Fruit fly (Drosophila melanogaster): ENCODE measurements around the gene t-cup.

t-cup gene

dm6 chr2L:12542018-12542417, 44.9 kb upstream of the t-cup start (continued):
- TF ChIP-seq CHES-1-like (GFP tag; optimal IDR thresholded peaks at IDR 0.05) (peak; percentile 2), Deaf1 (tag; optimal IDR thresholded peaks at IDR 0.05) (peak; percentile 49), CG17186 (GFP tag; optimal IDR thresholded peaks at IDR 0.05) (no peak), CG17385 (GFP tag; optimal IDR thresholded peaks at IDR 0.05) (peak; percentile 38), nom (GFP tag; optimal IDR thresholded peaks at IDR 0.05) (no peak), prd (optimal IDR thresholded peaks at IDR 0.05) (no peak), prd (GFP tag; IDR thresholded peaks at IDR 0.05) (no peak), trem (tag; optimal IDR thresholded peaks at IDR 0.05) (no peak), CG12942 (GFP tag; optimal IDR thresholded peaks at IDR 0.05) (no peak), HLH3B (GFP tag; IDR thresholded peaks at IDR 0.05) (no peak), pum (GFP tag; optimal IDR thresholded peaks at IDR 0.05) (no peak), CG15269 (tag; optimal IDR thresholded peaks at IDR 0.05) (peak; percentile 62), CG12071 (GFP tag; optimal IDR thresholded peaks at IDR 0.05) (no peak), insv (GFP tag; optimal IDR thresholded peaks at IDR 0.05) (no peak), croc (GFP tag; conservative IDR thresholded peaks at IDR 0.05) (no peak), CG1603 (tag; optimal IDR thresholded peaks at IDR 0.05) (no peak), CG11560 (tag; IDR thresholded peaks at IDR 0.05) (peak; percentile 51; the same call in 1 of the 3 replicates), bsh (GFP tag; optimal IDR thresholded peaks at IDR 0.05) (no peak), ci (GFP tag; IDR thresholded peaks at IDR 0.05) (no peak), NfI (GFP tag; optimal IDR thresholded peaks at IDR 0.05) (peak; percentile 22), CG16815 (GFP tag; optimal IDR thresholded peaks at IDR 0.05) (peak; percentile 48), oc (tag; optimal IDR thresholded peaks at IDR 0.05) (no peak), CG7963 (GFP tag; IDR thresholded peaks at IDR 0.05; ENCODE audit: partially characterized antibody) (no peak), sc (optimal IDR thresholded peaks at IDR 0.05) (no peak), sc (GFP tag; optimal IDR thresholded peaks at IDR 0.05) (no peak), klu (GFP tag; IDR thresholded peaks at IDR 0.05) (no peak; the same call in 1 of the 2 replicates), Jarid2 (GFP tag; optimal IDR thresholded peaks at IDR 0.05) (no peak), CG10274 (GFP tag; optimal IDR thresholded peaks at IDR 0.05) (no peak), pho (GFP tag; optimal IDR thresholded peaks at IDR 0.05) (peak; percentile 24), Sox100B (GFP tag; optimal IDR thresholded peaks at IDR 0.05) (no peak), hkb (optimal IDR thresholded peaks at IDR 0.05) (no peak), hkb (GFP tag; IDR thresholded peaks at IDR 0.05) (no peak), mam (GFP tag; optimal IDR thresholded peaks at IDR 0.05) (peak; percentile 49), Oaz (GFP tag; IDR thresholded peaks at IDR 0.05) (no peak), CG2889 (GFP tag; IDR thresholded peaks at IDR 0.05) (no peak), CG1647 (GFP tag; optimal IDR thresholded peaks at IDR 0.05) (no peak), luna (GFP tag; optimal IDR thresholded peaks at IDR 0.05) (no peak), ato (GFP tag; IDR thresholded peaks at IDR 0.05; ENCODE audit: partially characterized antibody) (no peak), CG13775 (GFP tag; optimal IDR thresholded peaks at IDR 0.05) (peak; percentile 61), CG8388 (GFP tag; optimal IDR thresholded peaks at IDR 0.05) (no peak), Scr (GFP tag; IDR thresholded peaks at IDR 0.05; ENCODE audit: partially characterized antibody) (no peak), kay (GFP tag; optimal IDR thresholded peaks at IDR 0.05) (no peak), CG8924 (tag; optimal IDR thresholded peaks at IDR 0.05) (peak; percentile 30), CG18599 (GFP tag; optimal IDR thresholded peaks at IDR 0.05) (peak; percentile 76), gro (GFP tag; optimal IDR thresholded peaks at IDR 0.05) (no peak), zf30C (GFP tag; optimal IDR thresholded peaks at IDR 0.05) (no peak), NK7.1 (GFP tag; optimal IDR thresholded peaks at IDR 0.05) (no peak), Fer1 (GFP tag; optimal IDR thresholded peaks at IDR 0.05) (peak; percentile 58), GATAe (GFP tag; conservative IDR thresholded peaks at IDR 0.05) (no peak), CG15514 (GFP tag; optimal IDR thresholded peaks at IDR 0.05) (peak; percentile 32), CG3838 (GFP tag; optimal IDR thresholded peaks at IDR 0.05) (no peak), Dfd (GFP tag; optimal IDR thresholded peaks at IDR 0.05) (no peak)
